Worm (Caenorhabditis elegans) whole organism, late embryonic: Measurements from ENCODE around the gene C47A10.12.

ENCODE experiments used
- C08G9.2 ChIP-seq: sonication (generic microtip); optimal IDR thresholded peaks from 2 replicates; lab custom pipeline; 2016; ENCODE audit warnings: mild to moderate bottlenecking, missing genetic modification characterization, moderate library complexity, missing compliant biosample characterization
- C38D4.7 ChIP-seq: fragments of 200-800 bp; sonication (Bioruptor generic); optimal IDR thresholded peaks from 2 replicates; lab custom pipeline; 2018; ENCODE audit warnings: mild to moderate bottlenecking, missing genetic modification characterization, moderate library complexity, missing compliant biosample characterization
- F13H6.1 ChIP-seq: sonication (generic microtip); optimal IDR thresholded peaks from 2 replicates; lab custom pipeline; 2016; ENCODE audit warnings: missing genetic modification characterization, missing compliant biosample characterization
- K09A11.1 ChIP-seq: sonication (generic microtip); optimal IDR thresholded peaks from 2 replicates; lab custom pipeline; 2017; ENCODE audit warnings: antibody characterized with exemption, mild to moderate bottlenecking, missing genetic modification characterization, missing compliant biosample characterization; ENCODE audit not compliant: insufficient read depth
- Y22D7AL.16 ChIP-seq: sonication (generic microtip); optimal IDR thresholded peaks from 2 replicates; lab custom pipeline; 2016; ENCODE audit warnings: missing genetic modification characterization, missing compliant biosample characterization
- ahr-1 ChIP-seq: sonication (generic microtip); optimal IDR thresholded peaks from 2 replicates; lab custom pipeline; 2016; ENCODE audit warnings: missing genetic modification characterization, missing compliant biosample characterization
- ama-1 ChIP-seq: fragments of 150-350 bp; optimal IDR thresholded peaks from 2 replicates; lab custom pipeline; 2014
- ceh-14 ChIP-seq: sonication (generic microtip); optimal IDR thresholded peaks from 2 replicates; lab custom pipeline; 2016; ENCODE audit warnings: missing genotype, missing genetic modification characterization, missing compliant biosample characterization
- ceh-18 ChIP-seq: sonication (generic microtip); optimal IDR thresholded peaks from 2 replicates; lab custom pipeline; 2016; ENCODE audit warnings: missing genetic modification characterization, missing compliant biosample characterization
- ceh-22 ChIP-seq: sonication (generic microtip); optimal IDR thresholded peaks from 2 replicates; lab custom pipeline; 2017; ENCODE audit warnings: missing biosample characterization, missing genetic modification characterization
- ceh-24 ChIP-seq: sonication (generic microtip); optimal IDR thresholded peaks from 2 replicates; lab custom pipeline; 2016; ENCODE audit warnings: mild to moderate bottlenecking, missing genetic modification characterization, missing compliant biosample characterization
- ceh-30 ChIP-seq: fragments of 150-350 bp; optimal IDR thresholded peaks from 2 replicates; lab custom pipeline; 2014; ENCODE audit warnings: missing biosample characterization, missing genetic modification characterization
- ceh-34 ChIP-seq: sonication (generic microtip); optimal IDR thresholded peaks from 2 replicates; lab custom pipeline; 2016; ENCODE audit warnings: mild to moderate bottlenecking, missing genetic modification characterization, missing compliant biosample characterization
- ceh-9 ChIP-seq: sonication (generic microtip); optimal IDR thresholded peaks from 2 replicates; lab custom pipeline; 2016; ENCODE audit warnings: mild to moderate bottlenecking, missing genetic modification characterization, inconsistent platforms, missing compliant biosample characterization
- dmd-4 ChIP-seq: sonication (generic microtip); optimal IDR thresholded peaks from 2 replicates; lab custom pipeline; 2016; ENCODE audit warnings: borderline replicate concordance, missing genetic modification characterization, missing compliant biosample characterization
- dve-1 ChIP-seq: sonication (generic microtip); optimal IDR thresholded peaks from 2 replicates; lab custom pipeline; 2017; ENCODE audit warnings: antibody characterized with exemption, mild to moderate bottlenecking, missing genetic modification characterization, missing compliant biosample characterization
- elt-2 ChIP-seq: sonication (generic microtip); optimal IDR thresholded peaks from 2 replicates; lab custom pipeline; 2016; ENCODE audit warnings: missing genetic modification reagents, missing genetic modification characterization, missing compliant biosample characterization
- elt-4 ChIP-seq: sonication (generic microtip); optimal IDR thresholded peaks from 2 replicates; lab custom pipeline; 2016; ENCODE audit warnings: missing genetic modification characterization, missing compliant biosample characterization
- fkh-10 ChIP-seq: fragments of 150-350 bp; optimal IDR thresholded peaks from 2 replicates; lab custom pipeline; 2014; ENCODE audit warnings: missing biosample characterization, missing genetic modification reagents, missing genetic modification characterization
- fkh-6 ChIP-seq: sonication (generic microtip); optimal IDR thresholded peaks from 2 replicates; lab custom pipeline; 2016; ENCODE audit warnings: missing genetic modification characterization, missing compliant biosample characterization
- hlh-30 ChIP-seq: sonication (generic microtip); optimal IDR thresholded peaks from 2 replicates; lab custom pipeline; 2017; ENCODE audit warnings: antibody characterized with exemption, missing genetic modification characterization, missing compliant biosample characterization; ENCODE audit not compliant: insufficient read depth
- hlh-8 ChIP-seq: sonication (generic microtip); optimal IDR thresholded peaks from 2 replicates; lab custom pipeline; 2016; ENCODE audit warnings: missing genotype, missing genetic modification characterization, missing compliant biosample characterization
- lim-6 ChIP-seq: sonication (generic microtip); optimal IDR thresholded peaks from 2 replicates; lab custom pipeline; 2016; ENCODE audit warnings: missing genetic modification characterization, missing compliant biosample characterization
- lin-11 ChIP-seq: fragments of 200-800 bp; sonication (Bioruptor generic); optimal IDR thresholded peaks from 2 replicates; lab custom pipeline; 2018; ENCODE audit warnings: mild to moderate bottlenecking, missing genetic modification characterization, missing compliant biosample characterization
- madf-2 ChIP-seq: sonication (generic microtip); optimal IDR thresholded peaks from 2 replicates; lab custom pipeline; 2017; ENCODE audit warnings: missing genetic modification characterization, missing compliant biosample characterization
- npax-4 ChIP-seq: sonication (generic microtip); optimal IDR thresholded peaks from 2 replicates; lab custom pipeline; 2016; ENCODE audit warnings: missing genetic modification characterization, missing compliant biosample characterization
- pag-3 ChIP-seq: sonication (generic microtip); optimal IDR thresholded peaks from 2 replicates; lab custom pipeline; 2016; ENCODE audit warnings: missing compliant biosample characterization, missing genetic modification characterization, borderline replicate concordance
- pat-9 ChIP-seq: fragments of 200-800 bp; sonication (Bioruptor generic); optimal IDR thresholded peaks from 2 replicates; lab custom pipeline; 2018; ENCODE audit warnings: mild to moderate bottlenecking, missing genetic modification characterization, moderate library complexity, missing compliant biosample characterization
- pax-1 ChIP-seq: fragments of 150-350 bp; optimal IDR thresholded peaks from 2 replicates; lab custom pipeline; 2014; ENCODE audit warnings: missing biosample characterization, missing genetic modification characterization
- pha-2 ChIP-seq: sonication (generic microtip); optimal IDR thresholded peaks from 2 replicates; lab custom pipeline; 2017; ENCODE audit warnings: mild to moderate bottlenecking, missing genetic modification characterization, missing compliant biosample characterization
- pros-1 ChIP-seq: fragments of 150-350 bp; optimal IDR thresholded peaks from 2 replicates; lab custom pipeline; 2014; ENCODE audit warnings: missing biosample characterization, missing genetic modification reagents, missing genetic modification characterization
- sdc-2 ChIP-seq: sonication (generic microtip); optimal IDR thresholded peaks from 2 replicates; lab custom pipeline; 2016; ENCODE audit warnings: missing genotype, missing genetic modification characterization, missing compliant biosample characterization
- syd-9 ChIP-seq: sonication (generic microtip); optimal IDR thresholded peaks from 2 replicates; lab custom pipeline; 2016; ENCODE audit warnings: mild to moderate bottlenecking, missing genetic modification characterization, moderate library complexity, missing compliant biosample characterization
- tbx-2 ChIP-seq: sonication (generic microtip); optimal IDR thresholded peaks from 2 replicates; lab custom pipeline; 2016; ENCODE audit warnings: missing genetic modification characterization, missing compliant biosample characterization
- unc-3 ChIP-seq, 2 experiments: fragments of 200-800 bp in 1 of 2; sonication (Bioruptor generic) in 1 of 2; sonication (generic microtip) in 1 of 2; conservative IDR thresholded peaks in 1 of 2; optimal IDR thresholded peaks in 1 of 2; 2 replicates each; pipeline versions ENCODE4 v1.3.6 to Lab custom; 2016 to 2022; ENCODE audit warnings: missing compliant biosample characterization in 2 of 2, missing genetic modification characterization in 2 of 2, missing genetic modification reagents in 1 of 2
- unc-42 ChIP-seq: sonication (generic microtip); optimal IDR thresholded peaks from 2 replicates; lab custom pipeline; 2016; ENCODE audit warnings: missing genotype, missing genetic modification characterization, missing compliant biosample characterization
- unc-55 ChIP-seq: sonication (generic microtip); optimal IDR thresholded peaks from 2 replicates; lab custom pipeline; 2017; ENCODE audit warnings: missing biosample characterization, missing genetic modification reagents, missing genetic modification characterization
- zip-5 ChIP-seq: sonication (generic microtip); optimal IDR thresholded peaks from 2 replicates; lab custom pipeline; 2016; ENCODE audit warnings: missing genetic modification characterization, missing compliant biosample characterization

C47A10.12 gene

DNA sequence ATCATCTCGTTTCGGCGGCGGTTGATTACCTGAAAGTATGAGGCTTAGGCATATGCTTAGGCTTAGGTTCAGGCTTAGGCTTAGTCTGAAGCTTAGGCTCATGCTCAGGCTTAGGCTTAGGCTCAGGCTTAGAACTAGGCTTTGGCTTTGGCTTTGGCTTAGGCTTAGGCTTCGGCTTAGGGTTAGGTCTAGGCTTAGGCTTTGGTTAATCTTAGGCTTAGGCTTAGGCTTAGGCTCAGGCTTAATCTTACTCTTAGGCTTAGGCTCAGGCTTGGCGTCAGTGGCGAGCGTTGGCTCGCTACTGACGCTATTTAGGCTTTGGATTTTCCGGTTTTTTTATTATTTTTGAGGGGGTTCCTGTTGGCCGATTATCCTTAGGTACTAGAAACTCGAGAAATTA, 33.9 kb upstream of the C47A10.12 start:
- TF ChIP-seq K09A11.1 (tag; lab: Kevin White, UChicago) = no peak
- TF ChIP-seq dve-1 (tag; lab: Kevin White, UChicago) = peak; percentile 83

DNA sequence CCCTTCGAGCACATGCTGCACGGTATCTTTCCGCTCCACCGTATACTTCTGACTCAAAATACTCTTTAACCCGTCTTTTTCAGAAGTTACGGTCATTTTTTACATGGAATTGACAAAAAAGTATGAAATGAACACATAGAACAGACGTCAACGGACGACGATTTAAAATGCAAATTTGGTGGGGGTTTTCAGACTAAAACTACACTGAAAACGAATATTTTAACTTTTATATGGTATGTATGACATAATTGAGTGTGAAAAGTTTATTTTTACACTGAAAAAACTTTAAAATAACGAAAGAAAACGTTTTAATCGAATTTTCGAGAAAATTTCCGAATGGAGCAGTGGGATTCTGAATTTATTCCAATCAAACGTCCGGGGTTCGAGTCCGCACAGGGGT, 30.8 kb upstream of the C47A10.12 start, which contains the start of gene twk-36:
Gene twk-36, minus strand, starts transcription at position 101 of the 400 bp plus-strand sequence.
- TF ChIP-seq ahr-1 (tag; lab: Kevin White, UChicago) (no peak), tbx-2 (tag; lab: Kevin White, UChicago) (no peak), C38D4.7 (GFP tag; lab: Kevin White, UChicago) (no peak), F13H6.1 (tag; lab: Kevin White, UChicago) (no peak), Y22D7AL.16 (tag; lab: Kevin White, UChicago) (no peak), ama-1 (lab: Kevin White, UChicago) (no peak), ceh-30 (tag; lab: Kevin White, UChicago) (no peak), lim-6 (tag; lab: Kevin White, UChicago) (no peak), hlh-8 (tag; lab: Kevin White, UChicago) (no peak), unc-42 (tag; lab: Kevin White, UChicago) (no peak), elt-2 (tag; lab: Kevin White, UChicago) (no peak), pat-9 (tag; lab: Kevin White, UChicago) (no peak), pax-1 (no peak), ceh-14 (tag; lab: Kevin White, UChicago) (no peak), elt-4 (tag; lab: Kevin White, UChicago) (no peak), ceh-24 (no peak), unc-3 (GFP tag; conservative IDR thresholded peaks at IDR 0.05; lab: Robert Waterston, UW) (no peak), unc-3 (tag; optimal IDR thresholded peaks at IDR 0.05; lab: Kevin White, UChicago) (no peak), ceh-9 (tag; lab: Kevin White, UChicago) (no peak), syd-9 (tag; lab: Kevin White, UChicago) (no peak)
- TF ChIP-seq, all 69 proteins: peak for 0

DNA sequence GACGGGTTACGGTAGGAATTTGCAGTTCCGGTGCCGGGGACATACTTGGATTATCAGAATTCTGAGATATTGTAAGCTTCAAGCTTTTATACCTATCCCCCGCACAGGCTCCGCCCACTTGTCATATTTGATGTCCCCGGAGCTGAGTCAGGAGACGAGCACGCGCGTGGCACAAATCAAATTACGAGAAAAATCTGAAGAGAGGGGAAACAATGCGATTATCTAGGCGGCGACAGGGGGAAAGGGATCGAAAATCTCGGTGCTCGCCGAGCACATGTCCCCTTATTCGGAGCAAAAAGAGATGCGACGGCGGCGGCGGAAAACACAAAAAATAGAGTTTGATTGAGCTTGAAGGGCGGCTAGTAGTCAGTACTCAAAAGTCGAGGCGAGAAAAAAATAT, 28.5 kb upstream of the C47A10.12 start, which contains the start of gene R12G8.1:
Gene R12G8.1, minus strand, starts transcription at position 63 of the 400 bp plus-strand sequence.
- TF ChIP-seq F13H6.1 (tag; lab: Kevin White, UChicago) (no peak), unc-42 (tag; lab: Kevin White, UChicago) (peak; percentile 98), hlh-30 (tag; lab: Kevin White, UChicago) (no peak), pag-3 (tag; lab: Kevin White, UChicago) (peak; percentile 1), npax-4 (tag; lab: Kevin White, UChicago) (no peak)
- TF ChIP-seq, all 69 proteins: peak for 2

DNA sequence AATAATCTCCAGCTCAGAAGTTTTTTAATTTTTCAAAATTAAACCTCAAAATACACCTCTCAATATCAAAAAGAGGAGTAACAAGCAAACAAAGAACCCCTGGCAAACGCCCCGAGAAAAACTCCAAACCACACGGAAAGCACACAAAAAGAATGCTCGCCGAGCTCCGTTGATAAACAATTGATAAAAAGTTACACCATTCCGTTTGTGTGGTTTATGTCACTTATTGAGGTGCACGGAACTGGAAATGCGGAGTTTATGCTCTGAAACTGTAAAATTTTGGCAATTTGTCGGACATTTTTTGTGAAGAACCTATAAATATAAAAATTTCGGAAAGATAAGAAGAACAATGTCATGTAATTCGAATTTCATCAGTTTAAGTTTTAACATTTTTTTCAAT, 25.4 kb upstream of the C47A10.12 start:
- no peak for TF ChIP-seq C08G9.2 (tag; lab: Kevin White, UChicago)
- no peak for TF ChIP-seq ceh-34 (tag; lab: Kevin White, UChicago)
- no peak for TF ChIP-seq ahr-1 (tag; lab: Kevin White, UChicago)
- no peak for TF ChIP-seq lin-11 (tag; lab: Kevin White, UChicago)
- no peak for TF ChIP-seq ceh-22 (tag; lab: Kevin White, UChicago)
- no peak for TF ChIP-seq madf-2

DNA sequence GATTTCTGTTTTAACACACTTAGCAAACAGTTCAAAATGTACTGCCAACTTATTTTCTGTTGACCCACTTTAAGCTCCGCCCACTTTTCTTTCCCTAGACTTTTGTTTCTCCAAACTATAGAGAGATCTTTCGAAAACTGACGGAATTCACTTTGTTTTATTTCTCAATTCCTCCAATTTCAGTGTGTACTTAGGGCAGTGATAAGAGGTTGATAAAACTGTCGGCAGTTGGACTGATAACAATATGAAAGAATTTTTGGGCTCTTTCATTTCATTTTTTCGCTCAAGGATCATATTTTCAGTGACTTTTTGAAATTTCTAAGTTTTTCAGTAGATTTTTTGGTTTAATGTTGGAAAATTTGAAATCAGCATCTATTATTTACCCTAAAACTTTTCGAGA, 22.7 kb upstream of the C47A10.12 start:
- TF ChIP-seq ahr-1 (tag; lab: Kevin White, UChicago) (no peak), ceh-9 (tag; lab: Kevin White, UChicago) (no peak), pros-1 (no peak), sdc-2 (tag; lab: Kevin White, UChicago) (no peak), madf-2 (no peak), pha-2 (tag; lab: Kevin White, UChicago) (no peak), pat-9 (tag; lab: Kevin White, UChicago) (no peak), ceh-24 (no peak), zip-5 (no peak), fkh-6 (tag; lab: Kevin White, UChicago) (no peak), dmd-4 (tag; lab: Kevin White, UChicago) (no peak), Y22D7AL.16 (tag; lab: Kevin White, UChicago) (no peak), unc-55 (GFP tag; lab: Kevin White, UChicago) (no peak), fkh-10 (GFP tag; lab: Kevin White, UChicago) (no peak), elt-2 (tag; lab: Kevin White, UChicago) (no peak), ceh-18 (no peak)
